Fruit fly (Drosophila melanogaster): Measurements from ENCODE around the gene fws.

DNA sequence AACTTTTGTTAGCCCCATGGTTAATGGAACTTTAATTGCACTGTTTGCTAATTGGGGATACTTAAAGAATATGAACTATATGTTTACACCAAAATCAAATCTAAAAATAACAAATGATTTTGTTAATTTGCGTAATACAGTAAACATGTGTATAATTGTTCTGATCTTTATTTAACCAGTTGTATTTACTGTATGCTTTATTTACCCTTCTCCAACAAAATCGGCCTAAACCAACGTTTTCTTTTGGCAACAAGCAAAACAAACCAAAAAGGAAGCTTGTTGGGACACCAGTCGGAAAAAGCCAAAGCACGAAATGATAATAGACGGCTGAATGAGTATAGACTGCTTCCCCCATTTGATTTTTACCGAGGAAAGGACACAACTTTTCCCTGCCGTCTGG is 10.2 kb downstream of the fws start:
- TF ChIP-seq Dfd (GFP tag; optimal IDR thresholded peaks at IDR 0.05) (no peak), usp (GFP tag; optimal IDR thresholded peaks at IDR 0.05) (no peak), Vsx2 (GFP tag; optimal IDR thresholded peaks at IDR 0.05; ENCODE audit: partially characterized antibody) (no peak), psq (GFP tag; optimal IDR thresholded peaks at IDR 0.05) (peak; percentile 50), pan (optimal IDR thresholded peaks at IDR 0.05) (no peak), CG32264 (GFP tag; optimal IDR thresholded peaks at IDR 0.05) (peak; percentile 8)

Measured in whole organism, wandering third instar larva.